Fruit fly (Drosophila melanogaster) whole organism: ENCODE measurements around the gene Paf-AHalpha.

Experiments used
- CG8478 ChIP-seq: fragments of >200 bp; optimal IDR thresholded peaks from 2 replicates; lab custom pipeline; 2018; ENCODE audit warnings: inconsistent platforms
- Dll ChIP-seq: fragments of >200 bp; optimal IDR thresholded peaks from 2 replicates; lab custom pipeline; 2017
- EcR ChIP-seq, 2 experiments: fragments of >200 bp; optimal IDR thresholded peaks; 2 replicates each; lab custom pipeline; 2017; ENCODE audit warnings: missing biosample characterization in 2 of 2, missing genetic modification characterization in 2 of 2, missing genetic modification reagents in 2 of 2
- pan ChIP-seq: fragments of >200 bp; optimal IDR thresholded peaks from 2 replicates; lab custom pipeline; 2017
- psq ChIP-seq: fragments of >200 bp; optimal IDR thresholded peaks from 2 replicates; lab custom pipeline; 2017
- usp ChIP-seq: fragments of >200 bp; optimal IDR thresholded peaks from 2 replicates; lab custom pipeline; 2017; ENCODE audit warnings: missing biosample characterization, missing genetic modification characterization, mixed read lengths

- TF ChIP-seq usp: no peak
- TF ChIP-seq psq (lab: Kevin White, UChicago): no peak
- no peak for TF ChIP-seq Dll
- TF ChIP-seq CG8478 (lab: Kevin White, UChicago): no peak
- TF ChIP-seq EcR (GFP tag; optimal IDR thresholded peaks at IDR 0.05; lab: Kevin White, UChicago): no peak
- TF ChIP-seq pan: no peak
These were observed 39.3 kb downstream of the Paf-AHalpha start, which contains the start of the genes CG8944 and CCT6 for dm6 chrX:15745905-15746681.
